Fruit fly (Drosophila melanogaster): ENCODE results near the gene CG43740.

Gene CG43740

DNA sequence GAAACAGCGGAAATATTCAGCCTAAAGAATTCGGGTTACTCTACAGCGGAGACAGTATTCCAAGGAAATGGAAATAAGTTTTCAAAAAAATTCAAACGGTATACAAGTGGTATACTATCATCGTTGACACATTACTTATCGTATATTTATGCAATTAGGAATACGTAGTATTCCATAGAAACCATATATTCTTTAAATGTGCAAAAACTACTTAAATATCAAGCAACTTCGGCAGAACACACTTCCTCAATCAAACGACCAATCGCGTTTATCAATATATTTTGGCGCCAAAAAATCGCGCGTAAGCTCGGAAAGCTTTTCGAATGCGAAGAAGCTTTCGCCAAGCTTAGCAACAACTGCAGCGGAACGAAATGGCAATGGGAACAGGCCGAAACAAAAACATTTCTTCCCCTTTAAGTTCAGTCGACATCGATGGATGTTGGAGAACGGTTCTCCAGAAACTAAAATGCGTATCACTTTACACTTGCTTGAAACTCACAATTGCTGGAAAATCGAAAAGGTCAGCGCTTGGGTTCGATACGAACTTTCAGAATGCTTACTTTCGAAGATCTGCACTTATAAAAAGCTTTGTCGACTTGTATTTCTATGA lies 14.4 kb upstream of the CG43740 start (continued):
- peak; percentile 3 for TF ChIP-seq CoRest (tag; optimal IDR thresholded peaks at IDR 0.05)
- peak; percentile 68 for TF ChIP-seq E2f2 (GFP tag; IDR thresholded peaks at IDR 0.05)
- peak; percentile 12 for TF ChIP-seq lilli (GFP tag; optimal IDR thresholded peaks at IDR 0.05)
- TF ChIP-seq CG11456 (GFP tag; IDR thresholded peaks at IDR 0.05) = no peak
- TF ChIP-seq grau (tag; optimal IDR thresholded peaks at IDR 0.05) = peak; percentile 6
- TF ChIP-seq CG13287 (GFP tag; IDR thresholded peaks at IDR 0.05; ENCODE audit: partially characterized antibody) = peak; percentile 23; the same call in 1 of the 2 replicates
- TF ChIP-seq CG17328 (GFP tag; IDR thresholded peaks at IDR 0.05) = no peak
- TF ChIP-seq stc (GFP tag; IDR thresholded peaks at IDR 0.05) = no peak
- no peak for TF ChIP-seq h (optimal IDR thresholded peaks at IDR 0.05)
- TF ChIP-seq lola (GFP tag; optimal IDR thresholded peaks at IDR 0.05) = no peak
- TF ChIP-seq gfzf (GFP tag; optimal IDR thresholded peaks at IDR 0.05) = no peak
- no peak for TF ChIP-seq eve (GFP tag; optimal IDR thresholded peaks at IDR 0.05)
- TF ChIP-seq CTCF (GFP tag; optimal IDR thresholded peaks at IDR 0.05) = peak; percentile 43
- no peak for TF ChIP-seq CG3065 (GFP tag; optimal IDR thresholded peaks at IDR 0.05)
- TF ChIP-seq nerfin-2 (GFP tag; IDR thresholded peaks at IDR 0.05; ENCODE audit: partially characterized antibody) = no peak
- TF ChIP-seq Aef1 (GFP tag; IDR thresholded peaks at IDR 0.05) = no peak
- TF ChIP-seq Doc2 (GFP tag; IDR thresholded peaks at IDR 0.05) = no peak
- TF ChIP-seq Mes4 (GFP tag; optimal IDR thresholded peaks at IDR 0.05) = no peak
- no peak for TF ChIP-seq jumu (GFP tag; optimal IDR thresholded peaks at IDR 0.05)
- TF ChIP-seq dpn (GFP tag; optimal IDR thresholded peaks at IDR 0.05) = no peak
- TF ChIP-seq CG12769 (tag; optimal IDR thresholded peaks at IDR 0.05) = peak; percentile 79
- peak; percentile 37 for TF ChIP-seq CG5180 (GFP tag; optimal IDR thresholded peaks at IDR 0.05)
- no peak for TF ChIP-seq mirr (GFP tag; optimal IDR thresholded peaks at IDR 0.05)
- no peak for TF ChIP-seq odd (GFP tag; optimal IDR thresholded peaks at IDR 0.05)
- TF ChIP-seq ham (GFP tag; IDR thresholded peaks at IDR 0.05) = no peak
- no peak for TF ChIP-seq pzg (GFP tag; optimal IDR thresholded peaks at IDR 0.05)
- TF ChIP-seq Dp (GFP tag; optimal IDR thresholded peaks at IDR 0.05) = peak; percentile 66
- TF ChIP-seq exex (tag; optimal IDR thresholded peaks at IDR 0.05) = no peak
- TF ChIP-seq CG10462 (GFP tag; optimal IDR thresholded peaks at IDR 0.05) = no peak
- peak; percentile 34 for TF ChIP-seq gem (tag; optimal IDR thresholded peaks at IDR 0.05)
- TF ChIP-seq MESR4 (GFP tag; optimal IDR thresholded peaks at IDR 0.05) = no peak
- no peak for TF ChIP-seq CG1233 (GFP tag; optimal IDR thresholded peaks at IDR 0.05)
- no peak for TF ChIP-seq btn (GFP tag; optimal IDR thresholded peaks at IDR 0.05)
- TF ChIP-seq cwo (GFP tag; optimal IDR thresholded peaks at IDR 0.05) = no peak
- no peak for TF ChIP-seq D19B (GFP tag; optimal IDR thresholded peaks at IDR 0.05)
- no peak for TF ChIP-seq yki (optimal IDR thresholded peaks at IDR 0.05)
- peak; percentile 94 for TF ChIP-seq chinmo (GFP tag; IDR thresholded peaks at IDR 0.05; ENCODE audit: partially characterized antibody)
- TF ChIP-seq gsb (GFP tag; IDR thresholded peaks at IDR 0.05) = no peak
- TF ChIP-seq slou (GFP tag; optimal IDR thresholded peaks at IDR 0.05) = no peak
- TF ChIP-seq Mad (GFP tag; optimal IDR thresholded peaks at IDR 0.05) = no peak
- TF ChIP-seq Oaz (GFP tag; IDR thresholded peaks at IDR 0.05) = no peak
- no peak for TF ChIP-seq gcm2 (GFP tag; optimal IDR thresholded peaks at IDR 0.05)
- no peak for TF ChIP-seq CG4617 (GFP tag; optimal IDR thresholded peaks at IDR 0.05; ENCODE audit: borderline replicate concordance)
- TF ChIP-seq CG6791 (GFP tag; IDR thresholded peaks at IDR 0.05; ENCODE audit: partially characterized antibody) = no peak
- no peak for TF ChIP-seq toy (GFP tag; IDR thresholded peaks at IDR 0.05)
- TF ChIP-seq CG8089 (GFP tag; optimal IDR thresholded peaks at IDR 0.05) = no peak
- TF ChIP-seq chn (GFP tag; optimal IDR thresholded peaks at IDR 0.05) = no peak
- TF ChIP-seq esg (GFP tag; conservative IDR thresholded peaks at IDR 0.05) = no peak
- no peak for TF ChIP-seq HLH3B (GFP tag; IDR thresholded peaks at IDR 0.05)
- TF ChIP-seq Drgx (GFP tag; IDR thresholded peaks at IDR 0.05) = 0 out of 2 replicates have a peak, but pooled peaks have one; percentile 39
- TF ChIP-seq CG11504 (tag; optimal IDR thresholded peaks at IDR 0.05) = peak; percentile 2
- TF ChIP-seq CHES-1-like (GFP tag; optimal IDR thresholded peaks at IDR 0.05) = no peak

Data from whole organism, embryonic.